Fruit fly (Drosophila melanogaster): ENCODE results near the gene CG18304.
A peak's percentile ranks its signal among the peaks of the same experiment; 100 is the strongest.

- TF ChIP-seq Sox102F (GFP tag; optimal IDR thresholded peaks at IDR 0.05) (no peak), ss (GFP tag; optimal IDR thresholded peaks at IDR 0.05) (peak in 1 of 2 experiments; percentile 58), Sox14 (GFP tag; optimal IDR thresholded peaks at IDR 0.05) (peak; percentile 84), topi (GFP tag; optimal IDR thresholded peaks at IDR 0.05) (peak; percentile 81), dsx (GFP tag; optimal IDR thresholded peaks at IDR 0.05; ENCODE audit: poor library complexity, severe bottlenecking) (peak; percentile 78), CG6808 (GFP tag; optimal IDR thresholded peaks at IDR 0.05) (peak; percentile 68)
These were observed 20.4 kb downstream of the CG18304 start for dm6 chr2L:6922091-6922753.

Data from whole organism, prepupa.